Fruit fly (Drosophila melanogaster): ENCODE data around the gene Elo68beta.

Gene Elo68beta

DNA sequence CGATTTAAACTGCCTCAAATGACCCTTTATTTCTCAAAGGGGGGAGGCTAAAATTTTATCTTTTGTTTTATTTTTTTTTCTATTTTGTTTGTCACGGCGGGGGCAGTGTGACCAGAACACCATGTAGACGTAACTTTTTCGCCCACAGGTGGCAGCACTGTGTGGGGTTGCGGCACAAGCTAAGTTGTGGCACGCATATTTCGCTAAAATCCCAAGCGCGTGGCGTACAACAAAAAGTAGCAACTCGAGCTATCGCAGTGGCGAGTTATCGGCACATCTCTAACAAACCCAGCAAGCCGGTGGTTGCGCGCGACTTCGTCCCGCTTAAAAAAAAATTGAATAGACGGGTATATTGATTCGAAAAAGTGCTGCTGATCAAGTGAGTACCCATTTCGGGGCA is 21.6 kb upstream of the Elo68beta start, which contains the start of the genes Ufd1 and NaPi-III (continued):
- TF ChIP-seq otp (GFP tag; IDR thresholded peaks at IDR 0.05) (no peak), twi (tag; optimal IDR thresholded peaks at IDR 0.05) (no peak), sima (GFP tag; optimal IDR thresholded peaks at IDR 0.05) (no peak), tll (GFP tag; optimal IDR thresholded peaks at IDR 0.05) (no peak), tup (GFP tag; optimal IDR thresholded peaks at IDR 0.05) (no peak), CG6654 (GFP tag; optimal IDR thresholded peaks at IDR 0.05) (no peak), CG13624 (GFP tag; optimal IDR thresholded peaks at IDR 0.05) (peak; percentile 68), CG5180 (GFP tag; optimal IDR thresholded peaks at IDR 0.05) (no peak), chn (GFP tag; optimal IDR thresholded peaks at IDR 0.05) (peak; percentile 40), Doc3 (GFP tag; IDR thresholded peaks at IDR 0.05; ENCODE audit: partially characterized antibody) (peak; percentile 67), HLH4C (GFP tag; IDR thresholded peaks at IDR 0.05; ENCODE audit: partially characterized antibody) (peak; percentile 66; the same call in 2 of the 3 replicates), Abd-B (GFP tag; optimal IDR thresholded peaks at IDR 0.05) (peak; percentile 42), CG16779 (GFP tag; IDR thresholded peaks at IDR 0.05) (no peak), CG11456 (GFP tag; IDR thresholded peaks at IDR 0.05) (peak; percentile 75; the same call in 2 of the 3 replicates), Med (GFP tag) (peak; percentile 92), Drgx (GFP tag; IDR thresholded peaks at IDR 0.05) (peak; percentile 57), kah (GFP tag; optimal IDR thresholded peaks at IDR 0.05) (peak; percentile 94), gsb-n (tag; optimal IDR thresholded peaks at IDR 0.05) (peak; percentile 9), E2f2 (GFP tag; IDR thresholded peaks at IDR 0.05) (peak; percentile 91), BEAF-32 (GFP tag; optimal IDR thresholded peaks at IDR 0.05) (peak; percentile 92), CG2116 (GFP tag; optimal IDR thresholded peaks at IDR 0.05) (peak; percentile 91), crc (GFP tag; optimal IDR thresholded peaks at IDR 0.05) (no peak), Hey (tag; optimal IDR thresholded peaks at IDR 0.05) (no peak), btn (GFP tag; optimal IDR thresholded peaks at IDR 0.05) (peak; percentile 24), cad (GFP tag; optimal IDR thresholded peaks at IDR 0.05) (no peak), CG12155 (GFP tag; optimal IDR thresholded peaks at IDR 0.05) (peak; percentile 56), Lhr (GFP tag; optimal IDR thresholded peaks at IDR 0.05) (peak; percentile 98), Atf6 (GFP tag; IDR thresholded peaks at IDR 0.05) (0 out of 2 replicates have a peak, but pooled peaks have one; percentile 16), CG8478 (optimal IDR thresholded peaks at IDR 0.05) (no peak), Opbp (GFP tag; IDR thresholded peaks at IDR 0.05; ENCODE audit: partially characterized antibody) (peak; percentile 93), CG11093 (GFP tag; IDR thresholded peaks at IDR 0.05) (no peak), CG8089 (GFP tag; optimal IDR thresholded peaks at IDR 0.05) (peak; percentile 50), Deaf1 (tag; optimal IDR thresholded peaks at IDR 0.05) (no peak), CG7786 (GFP tag; optimal IDR thresholded peaks at IDR 0.05) (no peak), CG1024 (GFP tag; IDR thresholded peaks at IDR 0.05) (no peak), klu (GFP tag; IDR thresholded peaks at IDR 0.05) (no peak), C15 (GFP tag; IDR thresholded peaks at IDR 0.05) (no peak), MBD-R2 (GFP tag; IDR thresholded peaks at IDR 0.05) (peak; percentile 97), CG7556 (GFP tag; optimal IDR thresholded peaks at IDR 0.05) (no peak), CG13296 (GFP tag; optimal IDR thresholded peaks at IDR 0.05) (no peak), nerfin-1 (tag; optimal IDR thresholded peaks at IDR 0.05) (peak; percentile 41), onecut (GFP tag; IDR thresholded peaks at IDR 0.05) (no peak), row (GFP tag; IDR thresholded peaks at IDR 0.05) (peak; percentile 45; the same call in 2 of the 3 replicates), CG16813 (GFP tag; IDR thresholded peaks at IDR 0.05; ENCODE audit: partially characterized antibody) (peak; percentile 84), wdn (GFP tag; IDR thresholded peaks at IDR 0.05) (no peak), CG12071 (GFP tag; optimal IDR thresholded peaks at IDR 0.05) (no peak), esg (GFP tag; conservative IDR thresholded peaks at IDR 0.05) (no peak), Fer3 (tag; optimal IDR thresholded peaks at IDR 0.05) (no peak), luna (GFP tag; optimal IDR thresholded peaks at IDR 0.05) (peak; percentile 2), CG15601 (tag; optimal IDR thresholded peaks at IDR 0.05) (peak; percentile 71), CG12659 (GFP tag; optimal IDR thresholded peaks at IDR 0.05) (peak; percentile 89)
